Worm (Caenorhabditis elegans): ENCODE data around the gene idpa-2.

The idpa-2 gene

ce11 chrII:8742006-8742847 is 50.3 kb downstream of the idpa-2 start (continued):
- TF ChIP-seq nhr-11 (tag; optimal IDR thresholded peaks at IDR 0.05) (peak; percentile 97), hmg-1.1 (GFP tag; IDR thresholded peaks at IDR 0.05) (0 out of 2 replicates have a peak, but pooled peaks have one; percentile 8), ZK337.2 (GFP tag; IDR thresholded peaks at IDR 0.05) (no peak), nhr-111 (GFP tag; optimal IDR thresholded peaks at IDR 0.05) (no peak), nhr-6 (tag; optimal IDR thresholded peaks at IDR 0.05) (no peak), tra-1 (GFP tag; IDR thresholded peaks at IDR 0.05) (peak; percentile 77), R02D3.7 (tag; optimal IDR thresholded peaks at IDR 0.05) (no peak), ces-1 (GFP tag; optimal IDR thresholded peaks at IDR 0.05) (no peak), snpc-4 (tag; optimal IDR thresholded peaks at IDR 0.05) (no peak), dmd-8 (GFP tag; IDR thresholded peaks at IDR 0.05) (no peak), aly-2 (tag; optimal IDR thresholded peaks at IDR 0.05) (no peak), F37D6.2 (tag; optimal IDR thresholded peaks at IDR 0.05) (no peak), zip-2 (tag; optimal IDR thresholded peaks at IDR 0.05) (no peak), zip-11 (GFP tag; IDR thresholded peaks at IDR 0.05) (no peak), ctbp-1 (GFP tag; IDR thresholded peaks at IDR 0.05) (no peak), Y48G9A.11 (GFP tag; IDR thresholded peaks at IDR 0.05) (no peak), rbr-2 (tag; optimal IDR thresholded peaks at IDR 0.05) (peak; percentile 1), ceh-20 (GFP tag; IDR thresholded peaks at IDR 0.05) (no peak; the same call in 1 of the 2 replicates), Y105C5A.15 (GFP tag; IDR thresholded peaks at IDR 0.05) (no peak), nhr-48 (tag; optimal IDR thresholded peaks at IDR 0.05) (peak; percentile 96), zag-1 (tag; optimal IDR thresholded peaks at IDR 0.05) (no peak), unc-39 (tag; optimal IDR thresholded peaks at IDR 0.05) (no peak), mep-1 (tag; optimal IDR thresholded peaks at IDR 0.05) (peak; percentile 34), ceh-32 (tag; optimal IDR thresholded peaks at IDR 0.05; ENCODE audit: poor library complexity) (no peak), hif-1 (tag; optimal IDR thresholded peaks at IDR 0.05) (peak; percentile 11 to 31), mdt-29 (GFP tag; IDR thresholded peaks at IDR 0.05) (peak; percentile 62; the same call in 1 of the 2 replicates), dve-1 (tag; optimal IDR thresholded peaks at IDR 0.05; ENCODE audit: insufficient read depth) (peak; percentile 68), daf-19 (GFP tag; conservative IDR thresholded peaks at IDR 0.05) (no peak), php-3 (GFP tag; IDR thresholded peaks at IDR 0.05) (peak; percentile 59), lin-39 (tag; optimal IDR thresholded peaks at IDR 0.05) (no peak), daf-12 (tag; optimal IDR thresholded peaks at IDR 0.05) (no peak), nhr-76 (tag; optimal IDR thresholded peaks at IDR 0.05) (no peak), daf-16 (GFP tag; optimal IDR thresholded peaks at IDR 0.05) (no peak), daf-16 (tag; optimal IDR thresholded peaks at IDR 0.05) (peak; percentile 76), lin-1 (GFP tag; IDR thresholded peaks at IDR 0.05) (peak; percentile 74), jun-1 (tag; optimal IDR thresholded peaks at IDR 0.05) (no peak), nhr-102 (tag; optimal IDR thresholded peaks at IDR 0.05) (peak; percentile 58), T20F7.1 (GFP tag; optimal IDR thresholded peaks at IDR 0.05) (no peak), arid-1 (GFP tag; conservative IDR thresholded peaks at IDR 0.05) (no peak), mxl-2 (GFP tag; conservative IDR thresholded peaks at IDR 0.05) (no peak), Y75B8A.6 (GFP tag; IDR thresholded peaks at IDR 0.05) (no peak), T26A8.4 (GFP tag; IDR thresholded peaks at IDR 0.05) (no peak), sdz-12 (GFP tag; optimal IDR thresholded peaks at IDR 0.05) (no peak), pha-4 (GFP tag; IDR thresholded peaks at IDR 0.05) (peak; percentile 49; the same call in 1 of the 2 replicates), pha-4 (tag; optimal IDR thresholded peaks at IDR 0.05) (no peak), nhr-41 (GFP tag; IDR thresholded peaks at IDR 0.05) (no peak), cey-2 (tag; optimal IDR thresholded peaks at IDR 0.05; ENCODE audit: borderline replicate concordance, insufficient read depth) (peak; percentile 74), unc-130 (GFP tag; optimal IDR thresholded peaks at IDR 0.05) (no peak), lin-13 (GFP tag; optimal IDR thresholded peaks at IDR 0.05) (peak; percentile 15), F26F4.8 (GFP tag; conservative IDR thresholded peaks at IDR 0.05) (no peak)

Data from whole organism, L4 larva.